Worm (Caenorhabditis elegans) whole organism, midembryonic: ENCODE results near the gene pde-4.

Source experiments
- T22C8.4 ChIP-seq: fragments of 200-800 bp; sonication (Bioruptor generic); IDR thresholded peaks from 2 replicates; pipeline ENCODE4 v1.3.6; 2022; ENCODE audit warnings: missing genetic modification characterization, missing compliant biosample characterization
- flt-1 ChIP-seq: fragments of 200-800 bp; sonication (Bioruptor generic); IDR thresholded peaks from 2 replicates; pipeline ENCODE4 v1.3.6; 2022; ENCODE audit warnings: missing genetic modification characterization, missing compliant biosample characterization
- klf-2 ChIP-seq: fragments of 200-800 bp; sonication (Bioruptor generic); conservative IDR thresholded peaks from 2 replicates; pipeline ENCODE4 v1.3.6; 2022; ENCODE audit warnings: missing genetic modification reagents, missing genetic modification characterization, missing compliant biosample characterization
- med-1 ChIP-seq: sonication (generic microtip); optimal IDR thresholded peaks from 2 replicates; lab custom pipeline; 2017; ENCODE audit warnings: missing genetic modification characterization, mild to moderate bottlenecking, missing compliant biosample characterization, antibody characterized with exemption, missing genetic modification reagents; ENCODE audit not compliant: insufficient read depth

- TF ChIP-seq klf-2 (GFP tag; lab: Robert Waterston, UW) (no peak), med-1 (GFP tag; lab: Kevin White, UChicago) (no peak), T22C8.4 (no peak; the same call in 1 of the 2 replicates), flt-1 (no peak)
These were observed 11.1 kb upstream of the pde-4 start, which contains the start of gene alfa-1 for ce11 chrII:7662008-7662686.
